Fruit fly (Drosophila melanogaster): ENCODE data around the gene Ir94b.

The Ir94b gene

dm6 chr3R:22133337-22134014 is 16.4 kb upstream of the Ir94b start, which contains the start of gene SKIP (continued):
- TF ChIP-seq tap (tag; optimal IDR thresholded peaks at IDR 0.05) (no peak), pho (GFP tag; optimal IDR thresholded peaks at IDR 0.05) (peak; percentile 27), CG3995 (GFP tag; optimal IDR thresholded peaks at IDR 0.05) (no peak), peb (GFP tag; IDR thresholded peaks at IDR 0.05) (no peak), CG18262 (tag; optimal IDR thresholded peaks at IDR 0.05) (peak; percentile 14), ap (GFP tag; IDR thresholded peaks at IDR 0.05) (no peak), prd (optimal IDR thresholded peaks at IDR 0.05) (no peak), prd (GFP tag; IDR thresholded peaks at IDR 0.05) (no peak), onecut (GFP tag; IDR thresholded peaks at IDR 0.05) (peak; percentile 34; the same call in 1 of the 2 replicates), Bgb (GFP tag; IDR thresholded peaks at IDR 0.05; ENCODE audit: partially characterized antibody) (peak; percentile 67), ems (GFP tag; optimal IDR thresholded peaks at IDR 0.05) (no peak), tx (GFP tag; optimal IDR thresholded peaks at IDR 0.05) (no peak), Hey (tag; optimal IDR thresholded peaks at IDR 0.05) (no peak), pzg (GFP tag; optimal IDR thresholded peaks at IDR 0.05) (peak; percentile 49), CG9817 (tag; optimal IDR thresholded peaks at IDR 0.05) (no peak), Six4 (GFP tag; optimal IDR thresholded peaks at IDR 0.05) (peak; percentile 12), CrebB (tag; optimal IDR thresholded peaks at IDR 0.05) (peak; percentile 41), sens-2 (GFP tag; IDR thresholded peaks at IDR 0.05) (no peak), ci (GFP tag; IDR thresholded peaks at IDR 0.05) (peak; percentile 45; the same call in 2 of the 3 replicates), CG16813 (GFP tag; IDR thresholded peaks at IDR 0.05; ENCODE audit: partially characterized antibody) (no peak), Usf (GFP tag; optimal IDR thresholded peaks at IDR 0.05) (no peak), mirr (GFP tag; optimal IDR thresholded peaks at IDR 0.05) (peak; percentile 25), Dfd (GFP tag; optimal IDR thresholded peaks at IDR 0.05) (no peak), tup (GFP tag; optimal IDR thresholded peaks at IDR 0.05) (no peak), Hr51 (GFP tag; optimal IDR thresholded peaks at IDR 0.05) (no peak), CG13296 (GFP tag; optimal IDR thresholded peaks at IDR 0.05) (no peak), CG1792 (GFP tag; optimal IDR thresholded peaks at IDR 0.05) (no peak), CG8290 (GFP tag; optimal IDR thresholded peaks at IDR 0.05) (no peak), CG8290 (tag; optimal IDR thresholded peaks at IDR 0.05) (peak in 1 of 2 experiments; percentile 61), Max (GFP tag; optimal IDR thresholded peaks at IDR 0.05) (peak; percentile 57), sens (GFP tag) (peak; percentile 89), CG8765 (GFP tag; IDR thresholded peaks at IDR 0.05) (no peak), Lhr (GFP tag; optimal IDR thresholded peaks at IDR 0.05) (no peak), CG12391 (tag; optimal IDR thresholded peaks at IDR 0.05) (peak; percentile 9), CG15696 (tag; optimal IDR thresholded peaks at IDR 0.05) (no peak), CG10654 (GFP tag; optimal IDR thresholded peaks at IDR 0.05) (no peak), tio (GFP tag; optimal IDR thresholded peaks at IDR 0.05) (no peak), psq (GFP tag; optimal IDR thresholded peaks at IDR 0.05) (no peak), org-1 (GFP tag; optimal IDR thresholded peaks at IDR 0.05) (no peak), hkb (optimal IDR thresholded peaks at IDR 0.05) (no peak), hkb (GFP tag; IDR thresholded peaks at IDR 0.05) (peak; percentile 41; the same call in 1 of the 2 replicates), ro (GFP tag; IDR thresholded peaks at IDR 0.05) (no peak), D (optimal IDR thresholded peaks at IDR 0.05) (no peak), D (GFP tag; optimal IDR thresholded peaks at IDR 0.05) (no peak), CG9609 (GFP tag; optimal IDR thresholded peaks at IDR 0.05) (no peak), CG4424 (GFP tag; optimal IDR thresholded peaks at IDR 0.05) (peak; percentile 29), CkIIα-i1 (GFP tag; IDR thresholded peaks at IDR 0.05) (no peak), CG6765 (GFP tag; optimal IDR thresholded peaks at IDR 0.05) (no peak), CG9876 (GFP tag; optimal IDR thresholded peaks at IDR 0.05) (no peak), ham (GFP tag; IDR thresholded peaks at IDR 0.05) (no peak), run (tag; optimal IDR thresholded peaks at IDR 0.05) (no peak), Doc2 (GFP tag; IDR thresholded peaks at IDR 0.05) (no peak)

Data from whole organism, embryonic.